Worm (Caenorhabditis elegans) whole organism, L4 larva: ENCODE results near the gene W03C9.2.

Source experiments
- F26F4.8 ChIP-seq: fragments of 200-800 bp; sonication (Bioruptor generic); conservative IDR thresholded peaks from 2 replicates; pipeline ENCODE4 v1.3.6; 2022; ENCODE audit warnings: missing genetic modification characterization, missing compliant biosample characterization
- F37D6.2 ChIP-seq: sonication (generic microtip); optimal IDR thresholded peaks from 2 replicates; lab custom pipeline; 2016; ENCODE audit warnings: mild to moderate bottlenecking, missing genetic modification characterization, missing compliant biosample characterization
- F44E2.7 ChIP-seq: fragments of 200-800 bp; sonication (Bioruptor generic); IDR thresholded peaks from 2 replicates; pipeline ENCODE4 v2.1.2; 2022; ENCODE audit warnings: missing genetic modification characterization, missing compliant biosample characterization
- T20F7.1 ChIP-seq: fragments of 200-800 bp; sonication (Bioruptor generic); optimal IDR thresholded peaks from 2 replicates; lab custom pipeline; 2018; ENCODE audit warnings: mild to moderate bottlenecking, missing genetic modification characterization, missing compliant biosample characterization
- T26A8.4 ChIP-seq: fragments of 200-800 bp; sonication (Bioruptor generic); IDR thresholded peaks from 2 replicates; pipeline ENCODE4 v1.3.6; 2022; ENCODE audit warnings: missing genetic modification characterization, missing compliant biosample characterization
- Y5F2A.4 ChIP-seq: fragments of 200-800 bp; sonication (Bioruptor generic); optimal IDR thresholded peaks from 2 replicates; lab custom pipeline; 2018; ENCODE audit warnings: mild to moderate bottlenecking, missing genetic modification characterization, missing compliant biosample characterization
- Y75B8A.6 ChIP-seq: fragments of 200-800 bp; sonication (Bioruptor generic); IDR thresholded peaks from 2 replicates; pipeline ENCODE4 v1.3.6; 2022; ENCODE audit warnings: missing genetic modification reagents, missing genetic modification characterization, missing compliant biosample characterization
- ZK337.2 ChIP-seq: fragments of 200-800 bp; sonication (Bioruptor generic); IDR thresholded peaks from 2 replicates; pipeline ENCODE4 v1.3.6; 2022; ENCODE audit warnings: missing genetic modification reagents, missing genetic modification characterization, missing compliant biosample characterization
- aha-1 ChIP-seq: fragments of 150-350 bp; peaks from one replicate; lab custom pipeline; 2014; ENCODE audit warnings: missing biosample characterization, missing genetic modification characterization
- ama-1 ChIP-seq: fragments of 150-350 bp; optimal IDR thresholded peaks from 2 replicates; lab custom pipeline; 2014; ENCODE audit warnings: inconsistent platforms, mixed read lengths
- arid-1 ChIP-seq: fragments of 200-800 bp; sonication (Bioruptor generic); conservative IDR thresholded peaks from 2 replicates; pipeline ENCODE4 v1.3.6; 2022; ENCODE audit warnings: missing genetic modification reagents, missing genetic modification characterization, missing compliant biosample characterization
- ceh-20 ChIP-seq: fragments of 200-800 bp; sonication (Bioruptor generic); IDR thresholded peaks from 2 replicates; pipeline ENCODE4 v1.3.6; 2022; ENCODE audit warnings: missing genetic modification reagents, missing genetic modification characterization, missing compliant biosample characterization
- ceh-28 ChIP-seq: fragments of 150-350 bp; optimal IDR thresholded peaks from 2 replicates; lab custom pipeline; 2014; ENCODE audit warnings: missing biosample characterization, missing genetic modification reagents, missing genetic modification characterization
- ceh-82 ChIP-seq: sonication (generic microtip); optimal IDR thresholded peaks from 2 replicates; lab custom pipeline; 2017; ENCODE audit warnings: missing biosample characterization, missing genetic modification characterization
- ctbp-1 ChIP-seq: fragments of 200-800 bp; sonication (Bioruptor generic); IDR thresholded peaks from 2 replicates; pipeline ENCODE4 v1.3.6; 2022; ENCODE audit warnings: missing genetic modification reagents, missing genetic modification characterization, missing compliant biosample characterization
- daf-19 ChIP-seq: fragments of 200-800 bp; sonication (Bioruptor generic); conservative IDR thresholded peaks from 2 replicates; pipeline ENCODE4 v1.3.6; 2022; ENCODE audit warnings: missing genetic modification characterization, missing compliant biosample characterization
- daf-8 ChIP-seq: fragments of 200-800 bp; sonication (Bioruptor generic); IDR thresholded peaks from 2 replicates; pipeline ENCODE4 v1.3.6; 2022; ENCODE audit warnings: missing genetic modification characterization, missing compliant biosample characterization
- dmd-9 ChIP-seq: fragments of 200-800 bp; sonication (Bioruptor generic); IDR thresholded peaks from 2 replicates; pipeline ENCODE4 v1.3.6; 2022; ENCODE audit warnings: missing genetic modification reagents, missing genetic modification characterization, missing compliant biosample characterization
- gei-8 ChIP-seq: fragments of 200-800 bp; sonication (Bioruptor generic); optimal IDR thresholded peaks from 2 replicates; lab custom pipeline; 2018; ENCODE audit warnings: mild to moderate bottlenecking, missing genetic modification characterization, missing compliant biosample characterization
- hlh-11 ChIP-seq: fragments of 200-800 bp; sonication (Bioruptor generic); optimal IDR thresholded peaks from 2 replicates; lab custom pipeline; 2018; ENCODE audit warnings: mild to moderate bottlenecking, missing genetic modification characterization, missing compliant biosample characterization
- hmg-1.1 ChIP-seq: fragments of 200-800 bp; sonication (Bioruptor generic); IDR thresholded peaks from 2 replicates; pipeline ENCODE4 v1.3.6; 2022; ENCODE audit warnings: missing genetic modification reagents, missing genetic modification characterization, missing compliant biosample characterization
- lin-39 ChIP-seq: fragments of 150-350 bp; optimal IDR thresholded peaks from 2 replicates; lab custom pipeline; 2014; ENCODE audit warnings: missing biosample characterization, missing genetic modification reagents, missing genetic modification characterization
- mdt-29 ChIP-seq: fragments of 200-800 bp; sonication (Bioruptor generic); IDR thresholded peaks from 2 replicates; pipeline ENCODE4 v1.3.6; 2022; ENCODE audit warnings: missing genetic modification reagents, missing genetic modification characterization, missing compliant biosample characterization
- mxl-3 ChIP-seq: fragments of 200-800 bp; sonication (Bioruptor generic); optimal IDR thresholded peaks from 2 replicates; lab custom pipeline; 2018; ENCODE audit warnings: mild to moderate bottlenecking, missing genetic modification characterization, missing compliant biosample characterization
- nhr-41 ChIP-seq: fragments of 200-800 bp; sonication (Bioruptor generic); IDR thresholded peaks from 2 replicates; pipeline ENCODE4 v1.3.6; 2022; ENCODE audit warnings: missing genetic modification reagents, missing genetic modification characterization, missing compliant biosample characterization
- nhr-42 ChIP-seq: fragments of 200-800 bp; sonication (Bioruptor generic); IDR thresholded peaks from 2 replicates; pipeline ENCODE4 v1.3.6; 2022; ENCODE audit warnings: missing genetic modification characterization, missing compliant biosample characterization
- nhr-48 ChIP-seq: sonication (generic microtip); optimal IDR thresholded peaks from 2 replicates; lab custom pipeline; 2016; ENCODE audit warnings: mild to moderate bottlenecking, missing genetic modification characterization, missing compliant biosample characterization
- nhr-6 ChIP-seq: fragments of 150-350 bp; optimal IDR thresholded peaks from 2 replicates; lab custom pipeline; 2014; ENCODE audit warnings: missing biosample characterization, missing genetic modification characterization
- nhr-76 ChIP-seq: fragments of 150-350 bp; optimal IDR thresholded peaks from 2 replicates; lab custom pipeline; 2014; ENCODE audit warnings: missing biosample characterization, missing genetic modification characterization
- nhr-77 ChIP-seq: fragments of 150-350 bp; optimal IDR thresholded peaks from 2 replicates; lab custom pipeline; 2014; ENCODE audit warnings: missing biosample characterization, missing genetic modification characterization
- pha-4 ChIP-seq, 2 experiments: fragments of 150-350 bp in 1 of 2; fragments of 200-800 bp in 1 of 2; sonication (Bioruptor generic) in 1 of 2; IDR thresholded peaks in 1 of 2; optimal IDR thresholded peaks in 1 of 2; 2 replicates each; pipeline versions ENCODE4 v1.3.6 to Lab custom; 2014 to 2022; ENCODE audit warnings: missing genetic modification characterization in 2 of 2, missing genetic modification reagents in 2 of 2, missing biosample characterization in 1 of 2, missing compliant biosample characterization in 1 of 2
- pqm-1 ChIP-seq: sonication (generic microtip); optimal IDR thresholded peaks from 2 replicates; lab custom pipeline; 2017; ENCODE audit warnings: missing biosample characterization, missing genetic modification characterization
- saeg-2 ChIP-seq: fragments of 200-800 bp; sonication (Bioruptor generic); IDR thresholded peaks from 2 replicates; pipeline ENCODE4 v1.3.6; 2022; ENCODE audit warnings: missing genetic modification reagents, missing genetic modification characterization, missing compliant biosample characterization
- sdz-12 ChIP-seq: fragments of 200-800 bp; sonication (Bioruptor generic); optimal IDR thresholded peaks from 2 replicates; lab custom pipeline; 2018; ENCODE audit warnings: mild to moderate bottlenecking, missing genetic modification characterization, missing compliant biosample characterization
- set-16 ChIP-seq: fragments of 200-800 bp; sonication (Bioruptor generic); IDR thresholded peaks from 2 replicates; pipeline ENCODE4 v1.3.6; 2022; ENCODE audit warnings: missing genetic modification reagents, missing genetic modification characterization, missing compliant biosample characterization
- snpc-4 ChIP-seq: fragments of 150-350 bp; optimal IDR thresholded peaks from 2 replicates; lab custom pipeline; 2014; ENCODE audit warnings: missing biosample characterization, missing genetic modification characterization
- spr-1 ChIP-seq: sonication (generic microtip); optimal IDR thresholded peaks from 2 replicates; lab custom pipeline; 2016; ENCODE audit warnings: mild to moderate bottlenecking, missing genetic modification characterization, missing compliant biosample characterization
- ztf-7 ChIP-seq: fragments of 150-350 bp; optimal IDR thresholded peaks from 2 replicates; lab custom pipeline; 2014; ENCODE audit warnings: missing biosample characterization, missing genetic modification characterization

Gene W03C9.2

ce11 chrII:11977363-11977762 lies 15.2 kb downstream of the W03C9.2 start, which contains the start of gene Y17G7B.21 (continued):
- TF ChIP-seq lin-39 = no peak
- TF ChIP-seq F26F4.8 (GFP tag; lab: Robert Waterston, UW) = 0 out of 2 replicates have a peak, but pooled peaks have one; percentile 3
- TF ChIP-seq ztf-7 = no peak
- no peak for TF ChIP-seq mxl-3
- no peak for TF ChIP-seq hmg-1.1 (GFP tag; lab: Robert Waterston, UW)
- peak; percentile 29 for TF ChIP-seq ama-1 (lab: Kevin White, UChicago)
- TF ChIP-seq hlh-11 (tag; lab: Kevin White, UChicago) = no peak
- TF ChIP-seq pqm-1 = no peak
- TF ChIP-seq T26A8.4 (GFP tag; lab: Robert Waterston, UW) = 0 out of 2 replicates have a peak, but pooled peaks have one; percentile 42
- no peak for TF ChIP-seq F44E2.7
- peak; percentile 51 for TF ChIP-seq sdz-12 (GFP tag; lab: Kevin White, UChicago)
- no peak for TF ChIP-seq daf-8 (GFP tag; lab: Robert Waterston, UW)
- no peak for TF ChIP-seq nhr-76 (tag; lab: Kevin White, UChicago)
- peak; percentile 33; the same call in 1 of the 2 replicates for TF ChIP-seq mdt-29 (GFP tag; lab: Robert Waterston, UW)
- peak; percentile 41; the same call in 1 of the 2 replicates for TF ChIP-seq pha-4 (GFP tag; IDR thresholded peaks at IDR 0.05; lab: Robert Waterston, UW)
- no peak for TF ChIP-seq pha-4 (tag; optimal IDR thresholded peaks at IDR 0.05; lab: Kevin White, UChicago)
- no peak for TF ChIP-seq nhr-48 (tag; lab: Kevin White, UChicago)

DNA sequence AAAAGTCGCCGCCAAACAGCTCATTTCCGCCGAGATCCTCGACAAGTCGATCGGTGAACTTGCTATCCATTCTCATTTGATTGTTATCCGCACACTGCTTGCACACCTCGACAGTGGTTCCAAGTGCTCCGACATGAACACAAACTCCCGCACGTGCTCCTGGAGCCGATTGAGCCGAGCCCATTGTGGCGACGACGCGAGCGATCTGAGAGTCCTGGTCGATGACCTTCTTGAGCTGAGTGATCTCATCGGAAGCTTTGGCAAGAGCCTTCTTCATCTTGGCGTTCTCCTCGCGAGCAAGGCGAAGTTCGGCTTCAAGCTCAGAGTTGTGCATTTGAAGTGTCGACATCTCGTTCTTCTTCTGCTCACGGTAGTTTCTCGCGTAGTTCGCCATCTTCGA lies 16.3 kb downstream of the W03C9.2 start:
- TF ChIP-seq sdz-12 (GFP tag; lab: Kevin White, UChicago) (no peak), Y75B8A.6 (GFP tag; lab: Robert Waterston, UW) (no peak), F26F4.8 (GFP tag; lab: Robert Waterston, UW) (no peak), nhr-6 (tag; lab: Kevin White, UChicago) (no peak), nhr-76 (tag; lab: Kevin White, UChicago) (no peak), spr-1 (no peak), saeg-2 (no peak), T20F7.1 (no peak), gei-8 (GFP tag; lab: Kevin White, UChicago) (no peak), T26A8.4 (GFP tag; lab: Robert Waterston, UW) (0 out of 2 replicates have a peak, but pooled peaks have one; percentile 46), F37D6.2 (no peak), daf-8 (GFP tag; lab: Robert Waterston, UW) (no peak), ceh-82 (no peak), ZK337.2 (0 out of 2 replicates have a peak, but pooled peaks have one; percentile 5), hlh-11 (tag; lab: Kevin White, UChicago) (no peak), arid-1 (no peak; the same call in 1 of the 2 replicates), nhr-41 (no peak), aha-1 (tag; lab: Kevin White, UChicago) (peak; percentile 32), dmd-9 (no peak), set-16 (GFP tag; lab: Robert Waterston, UW) (peak; percentile 85), ztf-7 (no peak), snpc-4 (no peak), lin-39 (no peak), ctbp-1 (GFP tag; lab: Robert Waterston, UW) (no peak)

DNA sequence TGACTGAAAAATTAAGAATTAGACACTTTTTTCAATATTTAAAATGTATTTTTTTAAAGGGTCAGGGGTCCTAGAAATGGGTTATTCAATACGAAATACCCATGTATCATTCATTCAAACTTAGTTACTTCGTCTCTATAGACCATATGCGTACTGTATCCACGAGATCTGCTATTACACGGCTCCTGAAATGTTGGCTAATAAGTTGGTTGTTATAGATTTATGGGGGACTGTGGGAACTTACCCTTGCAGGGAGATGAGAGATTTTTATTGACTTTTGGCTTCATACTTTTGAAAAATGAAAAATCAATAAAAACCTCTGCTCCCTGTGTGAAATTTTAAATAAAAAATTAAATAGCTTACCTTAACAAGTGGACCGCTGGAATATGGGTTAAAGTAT lies 16.8 kb downstream of the W03C9.2 start:
- TF ChIP-seq nhr-77 (no peak), F26F4.8 (GFP tag; lab: Robert Waterston, UW) (no peak), daf-19 (GFP tag; lab: Robert Waterston, UW) (peak; percentile 47; the same call in 1 of the 2 replicates), ceh-20 (GFP tag; lab: Robert Waterston, UW) (no peak), ceh-28 (tag; lab: Kevin White, UChicago) (peak; percentile 13), Y5F2A.4 (GFP tag; lab: Kevin White, UChicago) (no peak), nhr-42 (GFP tag; lab: Robert Waterston, UW) (0 out of 2 replicates have a peak, but pooled peaks have one; percentile 20)
